Fruit fly (Drosophila melanogaster): ENCODE results near the gene AOX3.
A peak's percentile ranks its signal among the peaks of the same experiment; 100 is the strongest.

AOX3 gene

DNA sequence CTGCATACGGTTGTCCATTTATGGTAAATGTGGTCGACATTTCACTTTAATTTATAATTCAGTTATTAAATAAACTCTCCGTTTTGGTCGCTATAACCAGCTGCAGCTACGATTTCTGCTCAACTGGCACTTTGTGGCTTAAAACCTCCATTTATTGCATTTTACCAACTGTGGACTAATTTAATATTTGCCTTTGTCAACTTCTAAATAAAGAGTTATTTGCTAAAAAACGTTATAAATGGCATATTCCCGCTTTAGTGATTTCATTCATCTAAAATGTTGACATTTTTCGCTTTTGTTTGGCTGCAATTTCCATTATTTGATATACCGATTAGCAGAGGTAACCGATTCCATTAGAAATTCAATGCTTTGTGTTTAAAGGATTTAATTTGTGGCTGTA lies 4.7 kb upstream of the AOX3 start, which contains the start of gene AOX4:
AOX4 (minus strand) TSS at position 101 of the 400 bp plus-strand sequence.
- TF ChIP-seq noc (tag; optimal IDR thresholded peaks at IDR 0.05), result no peak

DNA sequence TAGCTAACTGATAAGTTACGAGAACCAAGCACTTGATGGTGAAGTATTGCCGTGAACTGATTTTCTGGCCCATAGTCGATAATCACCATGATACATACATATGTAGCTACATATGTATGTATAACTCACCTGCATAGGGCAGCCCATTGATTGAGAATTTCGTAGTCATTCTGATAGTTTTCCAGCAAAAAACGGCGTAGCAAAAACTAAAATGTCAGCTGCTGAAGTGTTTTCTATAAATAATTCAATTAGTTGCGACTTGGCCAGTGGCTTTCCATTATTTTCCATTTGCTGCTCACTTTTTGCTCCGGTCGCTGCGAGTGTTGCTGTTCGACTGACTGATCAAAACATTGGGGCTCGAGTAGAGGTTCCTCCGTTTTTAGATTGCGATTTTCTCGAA lies 762 bp downstream of the AOX3 start:
- no peak for TF ChIP-seq noc (tag; optimal IDR thresholded peaks at IDR 0.05)

dm6 chr3R:15542314-15542713 lies 5.7 kb downstream of the AOX3 start, which contains the start of gene AOX2:
AOX2 (minus strand) TSS chr3R:15542414.
- TF ChIP-seq noc (tag; optimal IDR thresholded peaks at IDR 0.05), result no peak

dm6 chr3R:15540932-15541331 lies 7.1 kb downstream of the AOX3 start:
- no peak for TF ChIP-seq noc (tag; optimal IDR thresholded peaks at IDR 0.05)

dm6 chr3R:15536918-15537716 lies 10.9 kb downstream of the AOX3 start, which contains the start of gene AOX1:
AOX1 (minus strand) TSS chr3R:15537292.
- peak; percentile 15 for TF ChIP-seq noc (tag; optimal IDR thresholded peaks at IDR 0.05)

DNA sequence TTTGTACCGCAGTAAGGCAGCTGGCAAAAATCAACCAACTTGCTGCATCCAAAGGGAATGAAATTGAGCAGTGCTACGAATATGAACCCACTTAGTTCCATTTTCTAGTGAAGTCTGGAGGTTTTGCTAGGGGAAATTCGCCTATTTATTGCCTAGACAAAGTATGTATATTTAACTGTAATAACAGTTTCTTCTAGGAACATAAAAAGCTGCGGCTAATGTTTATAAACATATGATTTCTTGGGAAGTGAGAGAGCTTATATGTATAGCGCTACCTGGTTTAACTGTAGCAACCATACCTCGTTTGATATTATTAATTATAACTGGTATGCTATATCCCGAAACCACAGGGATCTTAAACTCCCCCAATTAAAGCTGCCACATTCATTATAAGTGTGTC lies 16.6 kb downstream of the AOX3 start, which contains the start of gene CG31296:
CG31296 (minus strand) TSS at position 101 of the 400 bp plus-strand sequence.
- no peak for TF ChIP-seq noc (tag; optimal IDR thresholded peaks at IDR 0.05)

dm6 chr3R:15517113-15517512 lies 30.9 kb downstream of the AOX3 start:
- TF ChIP-seq noc (tag; optimal IDR thresholded peaks at IDR 0.05), result no peak

- TF ChIP-seq noc (tag; optimal IDR thresholded peaks at IDR 0.05), result no peak
Measured at dm6 chr3R:15513208-15513607, 34.8 kb downstream of the AOX3 start.

- no peak for TF ChIP-seq noc (tag; optimal IDR thresholded peaks at IDR 0.05)
Measured at dm6 chr3R:15512249-15512648, 35.7 kb downstream of the AOX3 start.

DNA sequence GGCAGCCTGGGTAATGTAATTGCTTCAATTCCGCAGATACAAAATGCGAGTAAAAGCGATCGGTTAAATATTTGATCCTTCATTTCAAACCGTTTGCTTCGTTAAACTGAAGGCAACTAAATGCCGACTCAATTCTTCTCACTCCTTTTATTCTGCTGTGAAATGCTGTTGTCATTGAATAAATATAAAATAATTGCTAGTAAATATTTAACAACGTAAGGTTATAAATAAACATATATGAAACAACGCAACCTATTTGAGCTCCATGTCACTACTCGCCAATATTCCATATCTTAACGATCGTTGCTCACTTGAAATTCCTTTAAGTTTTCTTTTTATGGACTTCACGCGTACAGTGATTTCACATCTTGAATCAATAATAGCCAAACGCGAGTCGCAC lies 38.2 kb downstream of the AOX3 start, which contains the start of gene CG44013:
CG44013 (minus strand) TSS at position 101 of the 400 bp plus-strand sequence.
- TF ChIP-seq noc (tag; optimal IDR thresholded peaks at IDR 0.05), result no peak

- peak; percentile 27 for TF ChIP-seq noc (tag; optimal IDR thresholded peaks at IDR 0.05)
Measured at dm6 chr3R:15508631-15509030, 39.4 kb downstream of the AOX3 start, which contains the start of gene CG44014. CG44014 (minus strand) TSS chr3R:15508886.

DNA sequence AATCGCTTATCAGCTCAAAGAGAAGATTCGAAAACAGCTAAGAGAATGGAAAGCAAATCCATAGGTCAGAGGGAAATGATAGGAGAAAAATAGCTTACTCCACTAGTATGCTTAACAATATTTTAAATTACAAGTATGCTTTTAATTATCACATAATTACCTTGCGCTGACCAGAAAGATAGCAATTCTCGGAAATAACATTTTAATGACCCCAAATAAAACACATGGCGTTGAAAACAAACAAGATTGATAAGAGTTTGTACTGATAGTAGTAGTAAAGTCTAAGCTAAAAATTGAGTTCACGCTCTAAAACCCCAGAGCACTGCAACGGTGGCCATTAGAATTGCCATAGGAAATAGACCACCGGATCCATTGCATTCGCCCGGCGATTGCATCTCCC lies 40.2 kb downstream of the AOX3 start:
- no peak for TF ChIP-seq noc (tag; optimal IDR thresholded peaks at IDR 0.05)

dm6 chr3R:15494302-15494701 lies 53.7 kb downstream of the AOX3 start, which contains the start of gene maca:
maca (plus strand) TSS chr3R:15494602.
- TF ChIP-seq noc (tag; optimal IDR thresholded peaks at IDR 0.05), result no peak

- no peak for TF ChIP-seq noc (tag; optimal IDR thresholded peaks at IDR 0.05)
Measured at dm6 chr3R:15493211-15493610, 54.8 kb downstream of the AOX3 start.
